Worm (Caenorhabditis elegans) whole organism, L4 larva: ENCODE data around the gene cng-1.

Experiments
- ama-1 ChIP-seq: fragments of 150-350 bp; optimal IDR thresholded peaks from 2 replicates; lab custom pipeline; 2014; ENCODE audit warnings: inconsistent platforms, mixed read lengths
- ctbp-1 ChIP-seq: fragments of 200-800 bp; sonication (Bioruptor generic); IDR thresholded peaks from 2 replicates; pipeline ENCODE4 v1.3.6; 2022; ENCODE audit warnings: missing genetic modification reagents, missing genetic modification characterization, missing compliant biosample characterization
- hmg-1.1 ChIP-seq: fragments of 200-800 bp; sonication (Bioruptor generic); IDR thresholded peaks from 2 replicates; pipeline ENCODE4 v1.3.6; 2022; ENCODE audit warnings: missing genetic modification reagents, missing genetic modification characterization, missing compliant biosample characterization
- nhr-237 ChIP-seq: sonication (generic microtip); optimal IDR thresholded peaks from 2 replicates; lab custom pipeline; 2017; ENCODE audit warnings: missing biosample characterization, missing genetic modification characterization
- nhr-77 ChIP-seq: fragments of 150-350 bp; optimal IDR thresholded peaks from 2 replicates; lab custom pipeline; 2014; ENCODE audit warnings: missing biosample characterization, missing genetic modification characterization
- unc-39 ChIP-seq: sonication (generic microtip); optimal IDR thresholded peaks from 2 replicates; lab custom pipeline; 2017; ENCODE audit warnings: missing biosample characterization, missing genetic modification characterization

DNA sequence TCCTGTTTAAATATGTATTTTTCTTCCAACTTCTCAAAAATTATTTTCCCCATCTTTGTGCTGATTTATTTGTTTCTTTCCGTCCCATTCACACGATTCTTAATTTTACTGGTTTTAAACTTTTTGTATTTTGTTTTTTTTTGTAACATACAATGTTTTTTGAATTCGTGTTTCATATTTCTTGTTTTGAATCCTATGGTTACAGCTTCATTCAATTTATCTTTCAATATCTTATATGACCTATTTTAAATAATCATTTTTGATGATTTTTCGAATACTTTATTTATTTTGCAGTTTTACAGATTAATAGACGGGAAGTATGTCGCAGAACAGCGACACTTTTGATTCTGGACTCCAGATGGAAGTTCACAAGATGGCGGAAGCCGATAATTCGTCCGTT is 26.5 kb downstream of the cng-1 start, which contains the start of gene hrde-2:
- TF ChIP-seq ama-1 (lab: Kevin White, UChicago), result no peak
- TF ChIP-seq nhr-77 (tag; lab: Kevin White, UChicago), result no peak
- TF ChIP-seq unc-39 (tag; lab: Kevin White, UChicago), result no peak
- no peak for TF ChIP-seq ctbp-1 (GFP tag; lab: Robert Waterston, UW)
- TF ChIP-seq hmg-1.1 (GFP tag; lab: Robert Waterston, UW), result no peak
- TF ChIP-seq nhr-237 (tag; lab: Kevin White, UChicago), result no peak
